Worm (Caenorhabditis elegans): Measurements from ENCODE around the gene T28H11.8.

- TF ChIP-seq med-1 (GFP tag; optimal IDR thresholded peaks at IDR 0.05; ENCODE audit: insufficient read depth) = no peak
- no peak for TF ChIP-seq flt-1 (GFP tag; IDR thresholded peaks at IDR 0.05)
- no peak for TF ChIP-seq T22C8.4 (GFP tag; IDR thresholded peaks at IDR 0.05)
- TF ChIP-seq klf-2 (GFP tag; conservative IDR thresholded peaks at IDR 0.05) = no peak
- no peak for TF ChIP-seq tab-1 (GFP tag; IDR thresholded peaks at IDR 0.05)
Observed at ce11 chrIV:5054297-5054696, 33.9 kb upstream of the T28H11.8 start.

Measured in whole organism, midembryonic.